Fruit fly (Drosophila melanogaster) whole organism, embryonic: Measurements from ENCODE around the gene Trm1.

Source experiments
- Abd-B ChIP-seq: fragments of 200-800 bp; sonication (Bioruptor generic); optimal IDR thresholded peaks from 2 replicates; lab custom pipeline; 2018; ENCODE audit warnings: missing biosample characterization, mild to moderate bottlenecking, missing genetic modification characterization, moderate library complexity
- CG10209 ChIP-seq: fragments of 200-800 bp; sonication (Bioruptor generic); optimal IDR thresholded peaks from 3 replicates; lab custom pipeline; 2017; ENCODE audit warnings: missing biosample characterization, mild to moderate bottlenecking, missing genetic modification characterization, missing genetic modification reagents
- CG12236 ChIP-seq: fragments of 200-800 bp; sonication (Bioruptor generic); optimal IDR thresholded peaks from 2 replicates; lab custom pipeline; 2016; ENCODE audit warnings: missing biosample characterization, missing genetic modification characterization
- CG12391 ChIP-seq: fragments of 200-800 bp; sonication (Bioruptor generic); optimal IDR thresholded peaks from 3 replicates; lab custom pipeline; 2018; ENCODE audit warnings: missing biosample characterization, mild to moderate bottlenecking, missing genetic modification characterization, moderate library complexity
- CG13624 ChIP-seq: fragments of 200-800 bp; sonication (Bioruptor generic); optimal IDR thresholded peaks from 2 replicates; lab custom pipeline; 2016; ENCODE audit warnings: missing biosample characterization, missing genetic modification characterization
- CG1529 ChIP-seq: fragments of 200-800 bp; sonication (Bioruptor generic); optimal IDR thresholded peaks from 3 replicates; lab custom pipeline; 2018; ENCODE audit warnings: missing biosample characterization, missing genetic modification characterization
- CG1603 ChIP-seq: fragments of 200-800 bp; sonication (Bioruptor generic); optimal IDR thresholded peaks from 2 replicates; lab custom pipeline; 2019; ENCODE audit warnings: missing biosample characterization, mild to moderate bottlenecking, missing genetic modification characterization, moderate library complexity
- CG17568 ChIP-seq: fragments of 200-800 bp; sonication (Bioruptor generic); optimal IDR thresholded peaks from 2 replicates; lab custom pipeline; 2018; ENCODE audit warnings: missing biosample characterization, mild to moderate bottlenecking, missing genetic modification characterization, moderate library complexity
- CG2116 ChIP-seq: fragments of 200-800 bp; sonication (Bioruptor generic); optimal IDR thresholded peaks from 3 replicates; lab custom pipeline; 2018; ENCODE audit warnings: missing biosample characterization, mild to moderate bottlenecking, missing genetic modification characterization
- CG3065 ChIP-seq: fragments of 200-800 bp; sonication (Bioruptor generic); optimal IDR thresholded peaks from 2 replicates; lab custom pipeline; 2016; ENCODE audit warnings: missing biosample characterization, missing genetic modification characterization
- CG31365 ChIP-seq: fragments of 200-800 bp; sonication (Bioruptor generic); optimal IDR thresholded peaks from 2 replicates; lab custom pipeline; 2018; ENCODE audit warnings: missing biosample characterization, mild to moderate bottlenecking, missing genetic modification characterization
- CG3407 ChIP-seq: fragments of 200-800 bp; sonication (Bioruptor generic); optimal IDR thresholded peaks from 2 replicates; lab custom pipeline; 2018; ENCODE audit warnings: missing biosample characterization, mild to moderate bottlenecking, missing genetic modification characterization
- CG4820 ChIP-seq: fragments of 200-800 bp; sonication (Bioruptor generic); optimal IDR thresholded peaks from 3 replicates; lab custom pipeline; 2016; ENCODE audit warnings: missing biosample characterization, missing genetic modification characterization
- CG6254 ChIP-seq: fragments of 200-800 bp; sonication (Bioruptor generic); optimal IDR thresholded peaks from 3 replicates; lab custom pipeline; 2017; ENCODE audit warnings: mild to moderate bottlenecking, missing biosample characterization, missing genetic modification reagents, missing genetic modification characterization
- CG8281 ChIP-seq: fragments of 200-800 bp; sonication (Bioruptor generic); optimal IDR thresholded peaks from 2 replicates; lab custom pipeline; 2018; ENCODE audit warnings: missing biosample characterization, mild to moderate bottlenecking, missing genetic modification characterization, moderate library complexity
- CG9727 ChIP-seq: fragments of 200-800 bp; sonication (Bioruptor generic); optimal IDR thresholded peaks from 3 replicates; lab custom pipeline; 2017; ENCODE audit warnings: missing biosample characterization, mild to moderate bottlenecking, missing genetic modification characterization
- Dll ChIP-seq: fragments of 200-800 bp; sonication (Bioruptor generic); IDR thresholded peaks from 4 replicates; pipeline ENCODE4 v1.3.6; 2022; ENCODE audit warnings: missing biosample characterization, missing genetic modification characterization; ENCODE audit not compliant: partially characterized antibody
- Eip74EF ChIP-seq, 2 experiments: fragments of 200-800 bp in 1 of 2; fragments of >200 bp in 1 of 2; sonication (Bioruptor generic) in 1 of 2; optimal IDR thresholded peaks; 2 replicates each; lab custom pipeline; 2017 to 2019; ENCODE audit warnings: missing biosample characterization in 2 of 2, missing genetic modification characterization in 2 of 2, mild to moderate bottlenecking in 1 of 2, moderate library complexity in 1 of 2
- HmgD ChIP-seq: fragments of 200-800 bp; sonication (Bioruptor generic); optimal IDR thresholded peaks from 3 replicates; lab custom pipeline; 2016; ENCODE audit warnings: missing biosample characterization, missing genetic modification characterization
- Jarid2 ChIP-seq: fragments of 200-800 bp; sonication (Bioruptor generic); optimal IDR thresholded peaks from 3 replicates; lab custom pipeline; 2017; ENCODE audit warnings: mild to moderate bottlenecking, missing biosample characterization, missing genetic modification reagents, missing genetic modification characterization
- Lhr ChIP-seq: fragments of 200-800 bp; sonication (Bioruptor generic); optimal IDR thresholded peaks from 3 replicates; lab custom pipeline; 2017; ENCODE audit warnings: mild to moderate bottlenecking, missing biosample characterization, missing genetic modification reagents, missing genetic modification characterization
- Lpt ChIP-seq: fragments of >200 bp; optimal IDR thresholded peaks from 2 replicates; lab custom pipeline; 2018; ENCODE audit warnings: missing biosample characterization, missing genetic modification characterization
- Med ChIP-seq: fragments of 200-800 bp; sonication (Bioruptor generic); peaks from one replicate; lab custom pipeline; 2016; ENCODE audit warnings: missing biosample characterization, missing genetic modification characterization, mild to moderate bottlenecking, inconsistent platforms, moderate library complexity
- PHDP ChIP-seq: fragments of 200-800 bp; sonication (Bioruptor generic); optimal IDR thresholded peaks from 3 replicates; lab custom pipeline; 2018; ENCODE audit warnings: missing biosample characterization, mild to moderate bottlenecking, missing genetic modification characterization, moderate library complexity
- Vsx1 ChIP-seq: fragments of 200-800 bp; sonication (Bioruptor generic); optimal IDR thresholded peaks from 2 replicates; lab custom pipeline; 2017; ENCODE audit warnings: missing biosample characterization, mild to moderate bottlenecking, missing genetic modification characterization, missing genetic modification reagents
- ap ChIP-seq: fragments of 200-800 bp; sonication (Bioruptor generic); IDR thresholded peaks from 2 replicates; pipeline ENCODE4 v1.3.6; 2022; ENCODE audit warnings: missing biosample characterization, missing genetic modification characterization
- ash1 ChIP-seq: fragments of 200-800 bp; sonication (Bioruptor generic); optimal IDR thresholded peaks from 2 replicates; lab custom pipeline; 2018; ENCODE audit warnings: missing biosample characterization, mild to moderate bottlenecking, missing genetic modification characterization
- br ChIP-seq: fragments of >200 bp; optimal IDR thresholded peaks from 2 replicates; lab custom pipeline; 2017
- bsh ChIP-seq, 2 experiments: fragments of 200-800 bp; sonication (Bioruptor generic); optimal IDR thresholded peaks; 2 replicates each; lab custom pipeline; 2017 to 2018; ENCODE audit warnings: mild to moderate bottlenecking in 2 of 2, missing biosample characterization in 2 of 2, missing genetic modification characterization in 2 of 2, moderate library complexity in 1 of 2
- cg ChIP-seq: fragments of 200-800 bp; sonication (Bioruptor generic); optimal IDR thresholded peaks from 3 replicates; lab custom pipeline; 2019; ENCODE audit warnings: missing biosample characterization, mild to moderate bottlenecking, missing genetic modification characterization, moderate library complexity
- dati ChIP-seq: fragments of 200-800 bp; sonication (Bioruptor generic); IDR thresholded peaks from 2 replicates; pipeline ENCODE4 v1.3.6; 2022; ENCODE audit warnings: missing biosample characterization, missing genetic modification characterization
- dmrt11E ChIP-seq: fragments of 200-800 bp; sonication (Bioruptor generic); optimal IDR thresholded peaks from 3 replicates; lab custom pipeline; 2018; ENCODE audit warnings: missing biosample characterization, mild to moderate bottlenecking, missing genetic modification characterization, moderate library complexity
- gsb ChIP-seq: fragments of 200-800 bp; sonication (Bioruptor generic); IDR thresholded peaks from 2 replicates; pipeline ENCODE4 v1.3.6; 2022; ENCODE audit warnings: missing biosample characterization, missing genetic modification characterization
- ham ChIP-seq: fragments of 200-800 bp; sonication (Bioruptor generic); IDR thresholded peaks from 2 replicates; pipeline ENCODE4 v1.3.6; 2022; ENCODE audit warnings: missing biosample characterization, missing genetic modification characterization
- hbn ChIP-seq: fragments of 200-800 bp; sonication (Bioruptor generic); IDR thresholded peaks from 2 replicates; pipeline ENCODE4 v1.3.6; 2022; ENCODE audit warnings: missing biosample characterization, missing genetic modification characterization; ENCODE audit not compliant: partially characterized antibody
- kah ChIP-seq: fragments of 200-800 bp; sonication (Bioruptor generic); optimal IDR thresholded peaks from 2 replicates; lab custom pipeline; 2018; ENCODE audit warnings: missing biosample characterization, mild to moderate bottlenecking, missing genetic modification characterization
- mirr ChIP-seq: fragments of 200-800 bp; sonication (Bioruptor generic); optimal IDR thresholded peaks from 3 replicates; lab custom pipeline; 2018; ENCODE audit warnings: missing biosample characterization, mild to moderate bottlenecking, missing genetic modification characterization
- nom ChIP-seq: fragments of 200-800 bp; sonication (Bioruptor generic); optimal IDR thresholded peaks from 2 replicates; lab custom pipeline; 2017; ENCODE audit warnings: missing biosample characterization, missing genetic modification characterization, mild to moderate bottlenecking, moderate library complexity, missing genetic modification reagents
- onecut ChIP-seq: fragments of 200-800 bp; sonication (Bioruptor generic); IDR thresholded peaks from 2 replicates; pipeline ENCODE4 v1.3.6; 2022; ENCODE audit warnings: missing biosample characterization, missing genetic modification characterization
- run ChIP-seq: fragments of 200-800 bp; sonication (Bioruptor generic); optimal IDR thresholded peaks from 3 replicates; lab custom pipeline; 2018; ENCODE audit warnings: missing biosample characterization, mild to moderate bottlenecking, missing genetic modification characterization
- sc ChIP-seq, 3 experiments: fragments of >200 bp in 2 of 3; fragments of 200-800 bp in 1 of 3; sonication (Bioruptor generic) in 1 of 3; optimal IDR thresholded peaks; 2 replicates in 2 of 3; 3 replicates in 1 of 3; lab custom pipeline; 2017; ENCODE audit warnings: mild to moderate bottlenecking in 1 of 3, missing biosample characterization in 1 of 3, missing genetic modification characterization in 1 of 3, missing genetic modification reagents in 1 of 3
- tna ChIP-seq: fragments of 200-800 bp; sonication (Bioruptor generic); IDR thresholded peaks from 2 replicates; pipeline ENCODE4 v1.3.6; 2022; ENCODE audit warnings: missing biosample characterization, missing genetic modification characterization; ENCODE audit not compliant: partially characterized antibody
- wek ChIP-seq: fragments of 200-800 bp; sonication (Bioruptor generic); optimal IDR thresholded peaks from 3 replicates; lab custom pipeline; 2018; ENCODE audit warnings: missing biosample characterization, mild to moderate bottlenecking, missing genetic modification characterization, moderate library complexity
- z ChIP-seq: fragments of 200-800 bp; sonication (Bioruptor generic); IDR thresholded peaks from 3 replicates; pipeline ENCODE4 v1.3.6; 2022; ENCODE audit warnings: missing biosample characterization, missing genetic modification characterization

Gene Trm1

dm6 chr2L:12465164-12466011, 37.6 kb downstream of the Trm1 start (continued):
- TF ChIP-seq Vsx1 (GFP tag; lab: Kevin White, UChicago): peak; percentile 55
- no peak for TF ChIP-seq Lpt (GFP tag; lab: Kevin White, UChicago)
- no peak for TF ChIP-seq CG31365 (tag; lab: Kevin White, UChicago)
- no peak for TF ChIP-seq ash1 (GFP tag; lab: Kevin White, UChicago)
- no peak for TF ChIP-seq hbn
- TF ChIP-seq CG8281 (tag; lab: Kevin White, UChicago): peak; percentile 53
- no peak for TF ChIP-seq gsb (GFP tag; lab: Robert Waterston, UW)
- TF ChIP-seq Abd-B (GFP tag; lab: Kevin White, UChicago): no peak
- TF ChIP-seq br (lab: Kevin White, UChicago): no peak
- peak; percentile 60 for TF ChIP-seq CG10209 (GFP tag; lab: Kevin White, UChicago)
- no peak for TF ChIP-seq tna
- no peak for TF ChIP-seq cg (GFP tag; lab: Kevin White, UChicago)
- TF ChIP-seq HmgD (GFP tag; lab: Kevin White, UChicago): no peak
- no peak for TF ChIP-seq kah (GFP tag; lab: Kevin White, UChicago)
- TF ChIP-seq CG4820 (GFP tag; lab: Kevin White, UChicago): no peak
- TF ChIP-seq z: 0 out of 3 replicates have a peak, but pooled peaks have one; percentile 42
- peak in 1 of 2 experiments; percentile 54 for TF ChIP-seq bsh (GFP tag; optimal IDR thresholded peaks at IDR 0.05; lab: Kevin White, UChicago)
- TF ChIP-seq mirr: no peak
- no peak for TF ChIP-seq ap
- peak; percentile 65 for TF ChIP-seq CG3407 (GFP tag; lab: Kevin White, UChicago)
- peak; percentile 31 for TF ChIP-seq CG1529 (GFP tag; lab: Kevin White, UChicago)
- TF ChIP-seq onecut (GFP tag; lab: Robert Waterston, UW): 0 out of 2 replicates have a peak, but pooled peaks have one; percentile 17
- no peak for TF ChIP-seq run
- peak; percentile 17 for TF ChIP-seq CG6254 (GFP tag; lab: Kevin White, UChicago)
- no peak for TF ChIP-seq Dll (GFP tag; lab: Robert Waterston, UW)
- no peak for TF ChIP-seq ham (GFP tag; lab: Robert Waterston, UW)
- TF ChIP-seq Eip74EF (GFP tag; optimal IDR thresholded peaks at IDR 0.05; lab: Kevin White, UChicago): peak in 1 of 2 experiments; percentile 23
- peak; percentile 59 for TF ChIP-seq dmrt11E (tag; lab: Kevin White, UChicago)
- no peak for TF ChIP-seq CG12391 (tag; lab: Kevin White, UChicago)
- peak; percentile 72 for TF ChIP-seq Med (GFP tag; lab: Kevin White, UChicago)
- TF ChIP-seq CG17568 (GFP tag; lab: Kevin White, UChicago): peak; percentile 45
- TF ChIP-seq Lhr (GFP tag; lab: Kevin White, UChicago): peak; percentile 9
- TF ChIP-seq sc (optimal IDR thresholded peaks at IDR 0.05; lab: Kevin White, UChicago): no peak
- TF ChIP-seq sc (GFP tag; optimal IDR thresholded peaks at IDR 0.05; lab: Kevin White, UChicago): peak; percentile 57
- no peak for TF ChIP-seq CG13624 (GFP tag; lab: Kevin White, UChicago)
- TF ChIP-seq wek (GFP tag; lab: Kevin White, UChicago): peak; percentile 27
- TF ChIP-seq PHDP (tag; lab: Kevin White, UChicago): peak; percentile 52
- peak; percentile 10 for TF ChIP-seq Jarid2 (GFP tag; lab: Kevin White, UChicago)
- TF ChIP-seq CG2116: peak; percentile 9
- TF ChIP-seq CG1603 (tag; lab: Kevin White, UChicago): no peak
- TF ChIP-seq dati (GFP tag; lab: Robert Waterston, UW): no peak
- peak; percentile 35 for TF ChIP-seq CG9727 (GFP tag; lab: Kevin White, UChicago)
- TF ChIP-seq CG3065 (GFP tag; lab: Kevin White, UChicago): no peak
- TF ChIP-seq CG12236 (GFP tag; lab: Kevin White, UChicago): no peak
- TF ChIP-seq nom (GFP tag; lab: Kevin White, UChicago): no peak
